Worm (Caenorhabditis elegans): ENCODE data around the gene sma-9.
A peak's percentile ranks its signal among the peaks of the same experiment; 100 is the strongest.

Gene sma-9

ce11 chrX:10760958-10761357 lies 8.1 kb upstream of the sma-9 start:
- TF ChIP-seq elt-1 (tag; optimal IDR thresholded peaks at IDR 0.05) (no peak), elt-2 (tag; optimal IDR thresholded peaks at IDR 0.05) (peak; percentile 54)

- no peak for TF ChIP-seq egl-27 (tag; optimal IDR thresholded peaks at IDR 0.05)
- no peak for TF ChIP-seq eor-1 (tag; optimal IDR thresholded peaks at IDR 0.05)
- no peak for TF ChIP-seq fos-1 (tag; optimal IDR thresholded peaks at IDR 0.05)
- no peak for TF ChIP-seq egl-5 (tag; optimal IDR thresholded peaks at IDR 0.05)
These were observed 5.7 kb upstream of the sma-9 start for ce11 chrX:10763383-10763782.

- TF ChIP-seq nhr-28 (tag; optimal IDR thresholded peaks at IDR 0.05) (no peak), nhr-11 (tag; optimal IDR thresholded peaks at IDR 0.05) (peak; percentile 89), ceh-9 (tag; optimal IDR thresholded peaks at IDR 0.05) (peak; percentile 39), snpc-4 (tag; optimal IDR thresholded peaks at IDR 0.05) (peak; percentile 74), jun-1 (tag; optimal IDR thresholded peaks at IDR 0.05) (peak; percentile 97), fkh-10 (GFP tag; optimal IDR thresholded peaks at IDR 0.05) (peak; percentile 99), lin-39 (tag; optimal IDR thresholded peaks at IDR 0.05) (peak; percentile 97), pqm-1 (tag; optimal IDR thresholded peaks at IDR 0.05) (peak; percentile 92), unc-39 (tag; optimal IDR thresholded peaks at IDR 0.05) (peak; percentile 59), fkh-2 (tag; optimal IDR thresholded peaks at IDR 0.05) (no peak), skn-1 (tag; optimal IDR thresholded peaks at IDR 0.05) (peak; percentile 87), sea-2 (GFP tag; optimal IDR thresholded peaks at IDR 0.05) (peak; percentile 38), eor-1 (tag; optimal IDR thresholded peaks at IDR 0.05) (peak in 1 of 2 experiments; percentile 54), lsy-12 (tag; optimal IDR thresholded peaks at IDR 0.05) (peak; percentile 85), nhr-76 (tag; optimal IDR thresholded peaks at IDR 0.05) (peak; percentile 69), egl-5 (tag; optimal IDR thresholded peaks at IDR 0.05) (peak; percentile 97), nfya-1 (tag; optimal IDR thresholded peaks at IDR 0.05; ENCODE audit: insufficient read depth) (peak; percentile 97), ceh-82 (tag; optimal IDR thresholded peaks at IDR 0.05) (peak; percentile 76), fos-1 (tag; optimal IDR thresholded peaks at IDR 0.05) (peak; percentile 74), mdl-1 (tag; optimal IDR thresholded peaks at IDR 0.05) (peak; percentile 91), hmg-11 (tag; optimal IDR thresholded peaks at IDR 0.05) (peak; percentile 98), aly-2 (tag; optimal IDR thresholded peaks at IDR 0.05) (no peak), ztf-11 (tag; optimal IDR thresholded peaks at IDR 0.05) (no peak), elt-1 (tag; optimal IDR thresholded peaks at IDR 0.05) (peak; percentile 95), nhr-25 (tag; optimal IDR thresholded peaks at IDR 0.05) (peak; percentile 95), nhr-77 (tag; optimal IDR thresholded peaks at IDR 0.05) (peak; percentile 88), egl-27 (tag; optimal IDR thresholded peaks at IDR 0.05) (peak; percentile 92), unc-62 (GFP tag; optimal IDR thresholded peaks at IDR 0.05) (peak; percentile 99), ZK546.5 (tag; optimal IDR thresholded peaks at IDR 0.05) (no peak), ceh-28 (tag; optimal IDR thresholded peaks at IDR 0.05) (peak; percentile 90), elt-2 (tag; optimal IDR thresholded peaks at IDR 0.05) (peak; percentile 95), nhr-43 (tag; optimal IDR thresholded peaks at IDR 0.05; ENCODE audit: poor library complexity, severe bottlenecking) (peak; percentile 85), ztf-4 (tag; optimal IDR thresholded peaks at IDR 0.05) (peak; percentile 35), nhr-67 (tag; optimal IDR thresholded peaks at IDR 0.05) (no peak), tbx-2 (tag; optimal IDR thresholded peaks at IDR 0.05) (peak; percentile 94), nhr-237 (tag; optimal IDR thresholded peaks at IDR 0.05) (no peak), lin-15B (tag; optimal IDR thresholded peaks at IDR 0.05) (peak; percentile 56), ama-1 (optimal IDR thresholded peaks at IDR 0.05) (peak; percentile 43), nhr-12 (tag; optimal IDR thresholded peaks at IDR 0.05) (no peak), elt-3 (tag; optimal IDR thresholded peaks at IDR 0.05) (peak in 2 of 3 experiments; percentile 68 to 85), R02D3.7 (tag; optimal IDR thresholded peaks at IDR 0.05) (peak; percentile 77), pha-4 (tag; optimal IDR thresholded peaks at IDR 0.05) (peak; percentile 98), zag-1 (tag; optimal IDR thresholded peaks at IDR 0.05) (peak; percentile 92), mml-1 (tag; optimal IDR thresholded peaks at IDR 0.05) (no peak), daf-12 (tag; optimal IDR thresholded peaks at IDR 0.05) (peak; percentile 74), nhr-23 (tag; optimal IDR thresholded peaks at IDR 0.05) (peak; percentile 96), ceh-16 (tag; optimal IDR thresholded peaks at IDR 0.05) (peak; percentile 59)
These were observed 2.9 kb upstream of the sma-9 start for ce11 chrX:10766123-10766622.
